Worm (Caenorhabditis elegans): ENCODE data around the gene idpc-4.

The idpc-4 gene

ce11 chrV:9654154-9654805, 29.1 kb downstream of the idpc-4 start, which contains the start of gene cyp-29A4:
cyp-29A4 (plus strand) TSS chrV:9654755.
- no peak for TF ChIP-seq W03F9.2 (tag; optimal IDR thresholded peaks at IDR 0.05)
- no peak for TF ChIP-seq him-1 (tag; optimal IDR thresholded peaks at IDR 0.05)
- TF ChIP-seq dao-5 (tag; optimal IDR thresholded peaks at IDR 0.05), result no peak

ce11 chrV:9661514-9661913, 36.3 kb downstream of the idpc-4 start, which contains the start of gene pitr-4:
pitr-4 (minus strand) TSS chrV:9661614.
- TF ChIP-seq dao-5 (tag; optimal IDR thresholded peaks at IDR 0.05) (no peak), W03F9.2 (tag; optimal IDR thresholded peaks at IDR 0.05) (no peak), him-1 (tag; optimal IDR thresholded peaks at IDR 0.05) (no peak)

ce11 chrV:9663948-9664347, 38.7 kb downstream of the idpc-4 start:
- TF ChIP-seq W03F9.2 (tag; optimal IDR thresholded peaks at IDR 0.05) (no peak), him-1 (tag; optimal IDR thresholded peaks at IDR 0.05) (no peak), dao-5 (tag; optimal IDR thresholded peaks at IDR 0.05) (no peak)

- TF ChIP-seq him-1 (tag; optimal IDR thresholded peaks at IDR 0.05), result peak; percentile 58
- no peak for TF ChIP-seq W03F9.2 (tag; optimal IDR thresholded peaks at IDR 0.05)
Measured at ce11 chrV:9664620-9665019, 39.4 kb downstream of the idpc-4 start.

- TF ChIP-seq dao-5 (tag; optimal IDR thresholded peaks at IDR 0.05), result no peak
- no peak for TF ChIP-seq him-1 (tag; optimal IDR thresholded peaks at IDR 0.05)
- no peak for TF ChIP-seq W03F9.2 (tag; optimal IDR thresholded peaks at IDR 0.05)
Measured at ce11 chrV:9666394-9666793, 41.2 kb downstream of the idpc-4 start, which contains the start of gene ZK287.1. ZK287.1 (plus strand) TSS chrV:9666694.

ce11 chrV:9672495-9672894, 47.3 kb downstream of the idpc-4 start:
- no peak for TF ChIP-seq dao-5 (tag; optimal IDR thresholded peaks at IDR 0.05)
- TF ChIP-seq W03F9.2 (tag; optimal IDR thresholded peaks at IDR 0.05), result no peak
- TF ChIP-seq him-1 (tag; optimal IDR thresholded peaks at IDR 0.05), result no peak

- TF ChIP-seq dao-5 (tag; optimal IDR thresholded peaks at IDR 0.05) (no peak), him-1 (tag; optimal IDR thresholded peaks at IDR 0.05) (no peak), W03F9.2 (tag; optimal IDR thresholded peaks at IDR 0.05) (no peak)
Measured at ce11 chrV:9673199-9673843, 48.1 kb downstream of the idpc-4 start, which contains the start of gene sulp-8. sulp-8 (minus strand) TSS chrV:9673667.
